In genomic region chr3R:10566441-10567179, dm6 we compare ENCODE assay signal across 3 fruit fly cellular contexts.
TF ChIP-seq lines count a peak whose summit lies in the region.

No protein-coding gene starts in this region.

- no peak for TF ChIP-seq CTCF in whole organism, embryonic (GFP tag; optimal IDR thresholded peaks at IDR 0.05; lab: Kevin White, UChicago)

TF ChIP-seq in whole organism, adult, 20 proteins besides CTCF, POLR2A, EP300 and RAD21:
- TF ChIP-seq ovo (GFP tag; optimal IDR thresholded peaks at IDR 0.05; lab: Kevin White, UChicago) (no peak), kay (GFP tag; lab: Kevin White, UChicago; ENCODE audit: borderline replicate concordance) (peak; percentile 73)

TF ChIP-seq in whole organism, embryonic, 481 proteins besides CTCF, POLR2A, EP300 and RAD21 (continues in another document):
- TF ChIP-seq PHDP (tag; optimal IDR thresholded peaks at IDR 0.05; lab: Kevin White, UChicago) (peak; percentile 53), lov (optimal IDR thresholded peaks at IDR 0.05; lab: Kevin White, UChicago) (no peak), lov (GFP tag; IDR thresholded peaks at IDR 0.05; lab: Robert Waterston, UW) (no peak), chm (GFP tag; IDR thresholded peaks at IDR 0.05; lab: Robert Waterston, UW) (0 out of 2 replicates have a peak, but pooled peaks have one; percentile 7), CG4707 (GFP tag; optimal IDR thresholded peaks at IDR 0.05; lab: Kevin White, UChicago) (no peak), Poxn (GFP tag; IDR thresholded peaks at IDR 0.05; lab: Robert Waterston, UW) (no peak), disco-r (GFP tag; optimal IDR thresholded peaks at IDR 0.05; lab: Kevin White, UChicago) (no peak), Hr78 (GFP tag; optimal IDR thresholded peaks at IDR 0.05; lab: Kevin White, UChicago) (no peak), CG12942 (GFP tag; optimal IDR thresholded peaks at IDR 0.05; lab: Kevin White, UChicago) (no peak), emc (GFP tag; optimal IDR thresholded peaks at IDR 0.05; lab: Kevin White, UChicago) (no peak), CG18262 (tag; optimal IDR thresholded peaks at IDR 0.05; lab: Kevin White, UChicago) (peak; percentile 36), sim (GFP tag; IDR thresholded peaks at IDR 0.05; lab: Robert Waterston, UW) (no peak), D19A (tag; optimal IDR thresholded peaks at IDR 0.05; lab: Kevin White, UChicago) (peak; percentile 13), ewg (GFP tag; optimal IDR thresholded peaks at IDR 0.05; lab: Kevin White, UChicago) (no peak), CG17568 (GFP tag; optimal IDR thresholded peaks at IDR 0.05; lab: Kevin White, UChicago) (peak; percentile 56), GATAe (GFP tag; conservative IDR thresholded peaks at IDR 0.05; lab: Robert Waterston, UW) (peak; percentile 64; the same call in 1 of the 2 replicates), Atf-2 (GFP tag; optimal IDR thresholded peaks at IDR 0.05; lab: Kevin White, UChicago) (no peak), CG12744 (GFP tag; optimal IDR thresholded peaks at IDR 0.05; lab: Kevin White, UChicago) (peak; percentile 14), Six4 (GFP tag; optimal IDR thresholded peaks at IDR 0.05; lab: Kevin White, UChicago) (no peak), chif (GFP tag; optimal IDR thresholded peaks at IDR 0.05; lab: Kevin White, UChicago) (no peak), Aef1 (GFP tag; IDR thresholded peaks at IDR 0.05; lab: Robert Waterston, UW) (no peak), sens (GFP tag; lab: Kevin White, UChicago) (peak; percentile 34), eyg (GFP tag; optimal IDR thresholded peaks at IDR 0.05; lab: Kevin White, UChicago) (no peak), toy (GFP tag; IDR thresholded peaks at IDR 0.05; lab: Robert Waterston, UW) (no peak), CG3281 (GFP tag; optimal IDR thresholded peaks at IDR 0.05; lab: Kevin White, UChicago) (peak; percentile 31), CG10147 (GFP tag; optimal IDR thresholded peaks at IDR 0.05; lab: Kevin White, UChicago) (no peak), NC2β (GFP tag; optimal IDR thresholded peaks at IDR 0.05; lab: Kevin White, UChicago) (no peak), org-1 (GFP tag; optimal IDR thresholded peaks at IDR 0.05; lab: Kevin White, UChicago) (no peak), run (tag; optimal IDR thresholded peaks at IDR 0.05; lab: Kevin White, UChicago) (no peak), mirr (GFP tag; optimal IDR thresholded peaks at IDR 0.05; lab: Kevin White, UChicago) (peak; percentile 87), wor (GFP tag; IDR thresholded peaks at IDR 0.05; lab: Robert Waterston, UW) (no peak), CG32532 (GFP tag; IDR thresholded peaks at IDR 0.05; lab: Robert Waterston, UW) (no peak), CG8944 (GFP tag; optimal IDR thresholded peaks at IDR 0.05; lab: Kevin White, UChicago) (no peak), CG9609 (GFP tag; optimal IDR thresholded peaks at IDR 0.05; lab: Kevin White, UChicago) (no peak), CG18011 (GFP tag; optimal IDR thresholded peaks at IDR 0.05; lab: Kevin White, UChicago) (no peak), trem (tag; optimal IDR thresholded peaks at IDR 0.05; lab: Kevin White, UChicago) (peak; percentile 18), sisA (GFP tag; IDR thresholded peaks at IDR 0.05; lab: Robert Waterston, UW) (no peak), lab (GFP tag; optimal IDR thresholded peaks at IDR 0.05; lab: Kevin White, UChicago) (peak; percentile 63), CG14441 (GFP tag; IDR thresholded peaks at IDR 0.05; lab: Robert Waterston, UW) (peak; percentile 54), CG13424 (tag; optimal IDR thresholded peaks at IDR 0.05; lab: Kevin White, UChicago) (peak; percentile 26), CG9727 (GFP tag; optimal IDR thresholded peaks at IDR 0.05; lab: Kevin White, UChicago) (peak; percentile 26), Blimp-1 (GFP tag; optimal IDR thresholded peaks at IDR 0.05; lab: Kevin White, UChicago) (no peak), pb (GFP tag; optimal IDR thresholded peaks at IDR 0.05; lab: Kevin White, UChicago) (no peak), Scr (GFP tag; IDR thresholded peaks at IDR 0.05; lab: Robert Waterston, UW; ENCODE audit: partially characterized antibody) (no peak), her (GFP tag; optimal IDR thresholded peaks at IDR 0.05; lab: Kevin White, UChicago) (no peak), Spps (tag; optimal IDR thresholded peaks at IDR 0.05; lab: Kevin White, UChicago) (no peak), CG7745 (tag; optimal IDR thresholded peaks at IDR 0.05; lab: Kevin White, UChicago) (no peak)

TF ChIP-seq in whole organism, prepupa, 60 proteins besides CTCF, POLR2A, EP300 and RAD21:
- TF ChIP-seq Hr4 (GFP tag; optimal IDR thresholded peaks at IDR 0.05; lab: Kevin White, UChicago) (no peak), vri (GFP tag; optimal IDR thresholded peaks at IDR 0.05; lab: Kevin White, UChicago) (peak; percentile 14), svp (GFP tag; lab: Kevin White, UChicago) (peak; percentile 13), fkh (GFP tag; optimal IDR thresholded peaks at IDR 0.05; lab: Kevin White, UChicago) (peak; percentile 92), Ets96B (tag; optimal IDR thresholded peaks at IDR 0.05; lab: Kevin White, UChicago) (no peak), CG34406 (GFP tag; optimal IDR thresholded peaks at IDR 0.05; lab: Kevin White, UChicago) (no peak)
